Worm (Caenorhabditis elegans): ENCODE results near the gene ndub-2.

The ndub-2 gene

ce11 chrII:8962206-8962605 is 34.0 kb upstream of the ndub-2 start:
- TF ChIP-seq rnt-1 (tag; optimal IDR thresholded peaks at IDR 0.05) (peak; percentile 71), pag-3 (tag; optimal IDR thresholded peaks at IDR 0.05; ENCODE audit: borderline replicate concordance, insufficient read depth) (no peak), mep-1 (tag; optimal IDR thresholded peaks at IDR 0.05) (peak; percentile 22), unc-86 (tag; optimal IDR thresholded peaks at IDR 0.05) (no peak), ztf-4 (tag; optimal IDR thresholded peaks at IDR 0.05) (no peak), lin-35 (GFP tag; optimal IDR thresholded peaks at IDR 0.05) (peak in 1 of 2 experiments; percentile 24), nhr-71 (tag; optimal IDR thresholded peaks at IDR 0.05) (peak; percentile 74), nhr-85 (tag) (no peak), dsc-1 (tag; optimal IDR thresholded peaks at IDR 0.05) (peak; percentile 84), aly-2 (tag; optimal IDR thresholded peaks at IDR 0.05) (peak; percentile 53), snu-23 (GFP tag; optimal IDR thresholded peaks at IDR 0.05) (peak; percentile 46), nhr-84 (tag; optimal IDR thresholded peaks at IDR 0.05) (no peak), lsy-2 (tag; optimal IDR thresholded peaks at IDR 0.05) (peak; percentile 7 to 48), grh-1 (GFP tag; IDR thresholded peaks at IDR 0.05) (no peak), unc-130 (tag; optimal IDR thresholded peaks at IDR 0.05) (peak; percentile 29), nhr-47 (tag; optimal IDR thresholded peaks at IDR 0.05) (peak; percentile 23), jun-1 (tag; optimal IDR thresholded peaks at IDR 0.05) (no peak), nhr-19 (GFP tag; conservative IDR thresholded peaks at IDR 0.05) (peak; percentile 54), C16A3.4 (tag; optimal IDR thresholded peaks at IDR 0.05) (no peak), sup-37 (GFP tag; optimal IDR thresholded peaks at IDR 0.05) (no peak), fkh-4 (tag; optimal IDR thresholded peaks at IDR 0.05; ENCODE audit: borderline replicate concordance) (peak; percentile 62), sox-4 (tag; optimal IDR thresholded peaks at IDR 0.05) (no peak), ets-5 (GFP tag; IDR thresholded peaks at IDR 0.05) (no peak), lin-39 (tag; optimal IDR thresholded peaks at IDR 0.05) (peak; percentile 45), tbx-2 (tag; optimal IDR thresholded peaks at IDR 0.05) (no peak), elt-3 (tag; optimal IDR thresholded peaks at IDR 0.05) (no peak), dpl-1 (GFP tag; optimal IDR thresholded peaks at IDR 0.05) (peak in 1 of 3 experiments; percentile 1), isw-1 (GFP tag; IDR thresholded peaks at IDR 0.05) (no peak), ceh-63 (GFP tag; optimal IDR thresholded peaks at IDR 0.05) (no peak), F16B12.6 (tag; optimal IDR thresholded peaks at IDR 0.05) (no peak), efl-1 (optimal IDR thresholded peaks at IDR 0.05) (peak; percentile 9 to 12), efl-1 (GFP tag; optimal IDR thresholded peaks at IDR 0.05 in 1 of 2) (peak in 1 of 2 experiments; percentile 54), unc-30 (tag; optimal IDR thresholded peaks at IDR 0.05) (no peak), hlh-17 (GFP tag; optimal IDR thresholded peaks at IDR 0.05; ENCODE audit: borderline replicate concordance) (no peak), lin-14 (GFP tag; optimal IDR thresholded peaks at IDR 0.05) (peak; percentile 94), swsn-7 (tag; optimal IDR thresholded peaks at IDR 0.05) (peak; percentile 21), ceh-90 (tag; optimal IDR thresholded peaks at IDR 0.05) (no peak), alr-1 (tag; optimal IDR thresholded peaks at IDR 0.05; ENCODE audit: borderline replicate concordance) (no peak), zag-1 (tag; optimal IDR thresholded peaks at IDR 0.05) (no peak)

DNA sequence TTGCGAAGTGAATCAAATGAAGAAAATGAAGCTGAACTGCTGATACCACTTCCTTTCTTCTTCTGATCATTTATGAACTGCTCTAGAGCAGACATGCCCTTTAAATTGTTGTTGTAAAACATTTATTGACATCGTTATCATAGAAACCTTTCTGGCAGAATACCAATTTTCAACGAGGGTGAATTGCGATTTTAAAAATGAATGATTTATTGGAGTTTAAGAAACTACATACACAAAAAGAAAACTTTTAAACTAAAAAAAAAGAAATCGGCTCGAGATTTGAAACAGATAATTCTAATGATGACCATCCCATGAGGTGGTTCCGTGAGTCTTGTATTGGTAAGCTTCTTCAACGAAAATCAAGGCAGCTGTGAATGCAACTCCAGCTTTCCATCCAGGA is 32.1 kb upstream of the ndub-2 start, which contains the start of gene sftd-3:
Gene sftd-3 (minus strand): TSS at position 101 of the 400 bp plus-strand sequence.
- TF ChIP-seq mef-2 (tag; optimal IDR thresholded peaks at IDR 0.05), result no peak
- TF ChIP-seq nhr-76 (tag; optimal IDR thresholded peaks at IDR 0.05), result no peak
- TF ChIP-seq efl-3 (GFP tag; optimal IDR thresholded peaks at IDR 0.05), result no peak
- TF ChIP-seq lir-3 (tag; optimal IDR thresholded peaks at IDR 0.05; ENCODE audit: poor library complexity), result no peak
- TF ChIP-seq tbx-2 (tag; optimal IDR thresholded peaks at IDR 0.05), result no peak
- TF ChIP-seq lin-13 (GFP tag; optimal IDR thresholded peaks at IDR 0.05), result no peak
- no peak for TF ChIP-seq fkh-10 (GFP tag; optimal IDR thresholded peaks at IDR 0.05)
- TF ChIP-seq ceh-82 (tag; optimal IDR thresholded peaks at IDR 0.05), result no peak
- TF ChIP-seq elt-3 (tag; optimal IDR thresholded peaks at IDR 0.05), result no peak
- no peak for TF ChIP-seq rnt-1 (tag; optimal IDR thresholded peaks at IDR 0.05)
- no peak for TF ChIP-seq aly-2 (tag; optimal IDR thresholded peaks at IDR 0.05)
- TF ChIP-seq lin-15B (tag; optimal IDR thresholded peaks at IDR 0.05), result no peak
- no peak for TF ChIP-seq hpl-2 (GFP tag; optimal IDR thresholded peaks at IDR 0.05)
- TF ChIP-seq snu-23 (GFP tag; optimal IDR thresholded peaks at IDR 0.05), result no peak
- TF ChIP-seq C34B4.2 (tag; optimal IDR thresholded peaks at IDR 0.05), result no peak

All from whole organism, L1 larva.